Worm (Caenorhabditis elegans) whole organism, midembryonic: ENCODE data around the gene C56C10.9.

Experiments used
- T22C8.4 ChIP-seq: fragments of 200-800 bp; sonication (Bioruptor generic); IDR thresholded peaks from 2 replicates; pipeline ENCODE4 v1.3.6; 2022; ENCODE audit warnings: missing genetic modification characterization, missing compliant biosample characterization
- cog-1 ChIP-seq: sonication (generic microtip); optimal IDR thresholded peaks from 2 replicates; lab custom pipeline; 2016; ENCODE audit warnings: missing genetic modification characterization, missing compliant biosample characterization
- flt-1 ChIP-seq: fragments of 200-800 bp; sonication (Bioruptor generic); IDR thresholded peaks from 2 replicates; pipeline ENCODE4 v1.3.6; 2022; ENCODE audit warnings: missing genetic modification characterization, missing compliant biosample characterization
- klf-2 ChIP-seq: fragments of 200-800 bp; sonication (Bioruptor generic); conservative IDR thresholded peaks from 2 replicates; pipeline ENCODE4 v1.3.6; 2022; ENCODE audit warnings: missing genetic modification reagents, missing genetic modification characterization, missing compliant biosample characterization
- med-1 ChIP-seq: sonication (generic microtip); optimal IDR thresholded peaks from 2 replicates; lab custom pipeline; 2017; ENCODE audit warnings: missing genetic modification characterization, mild to moderate bottlenecking, missing compliant biosample characterization, antibody characterized with exemption, missing genetic modification reagents; ENCODE audit not compliant: insufficient read depth
- ref-1 ChIP-seq: fragments of 200-800 bp; sonication (Bioruptor generic); conservative IDR thresholded peaks from 2 replicates; pipeline ENCODE4 v1.3.6; 2022; ENCODE audit warnings: missing genetic modification reagents, missing genetic modification characterization, missing compliant biosample characterization
- tab-1 ChIP-seq: fragments of 200-800 bp; sonication (Bioruptor generic); IDR thresholded peaks from 2 replicates; pipeline ENCODE4 v1.3.6; 2022; ENCODE audit warnings: missing genetic modification characterization, missing compliant biosample characterization
- ztf-23 ChIP-seq: fragments of 200-800 bp; sonication (Bioruptor generic); IDR thresholded peaks from 2 replicates; pipeline ENCODE4 v1.3.6; 2022; ENCODE audit warnings: missing genetic modification reagents, missing genetic modification characterization, missing compliant biosample characterization
- ztf-29 ChIP-seq: fragments of 200-800 bp; sonication (Bioruptor generic); IDR thresholded peaks from 2 replicates; pipeline ENCODE4 v1.3.6; 2022; ENCODE audit warnings: missing genetic modification reagents, missing genetic modification characterization, missing compliant biosample characterization

C56C10.9 gene

ce11 chrII:6578378-6578777, 13.8 kb downstream of the C56C10.9 start, which contains the start of gene sra-31:
Gene sra-31 (minus strand): TSS chrII:6578478.
- TF ChIP-seq med-1 (GFP tag; lab: Kevin White, UChicago) (no peak), ztf-29 (no peak), ztf-23 (GFP tag; lab: Robert Waterston, UW) (no peak), cog-1 (tag; lab: Kevin White, UChicago) (no peak), ref-1 (GFP tag; lab: Robert Waterston, UW) (no peak), klf-2 (GFP tag; lab: Robert Waterston, UW) (no peak), T22C8.4 (GFP tag; lab: Robert Waterston, UW) (no peak), tab-1 (no peak)

DNA sequence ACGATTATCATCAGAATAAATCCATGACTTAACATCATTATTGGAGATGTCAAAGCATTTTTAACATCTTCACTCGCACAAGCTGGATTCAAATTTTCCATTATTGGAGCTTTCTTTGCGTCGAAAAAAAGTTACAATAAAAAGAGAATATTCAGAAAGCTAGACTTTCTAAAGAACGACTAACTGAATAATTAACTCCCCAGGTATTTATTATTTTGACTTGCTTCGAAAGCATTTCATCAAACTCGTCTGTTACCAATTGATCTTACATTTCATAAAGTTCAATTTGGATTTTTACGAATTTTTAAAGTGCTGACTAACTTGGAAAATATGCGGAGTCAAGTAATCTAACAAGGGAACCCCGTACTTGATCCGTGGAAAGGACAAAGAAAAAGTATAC, 16.5 kb downstream of the C56C10.9 start, which contains the start of gene sra-29:
Gene sra-29, minus strand, starts transcription at position 101 of the 400 bp plus-strand sequence.
- TF ChIP-seq ztf-23 (GFP tag; lab: Robert Waterston, UW) (no peak), ref-1 (GFP tag; lab: Robert Waterston, UW) (no peak), klf-2 (GFP tag; lab: Robert Waterston, UW) (no peak), cog-1 (tag; lab: Kevin White, UChicago) (no peak), T22C8.4 (GFP tag; lab: Robert Waterston, UW) (no peak), med-1 (GFP tag; lab: Kevin White, UChicago) (no peak), ztf-29 (no peak), flt-1 (GFP tag; lab: Robert Waterston, UW) (no peak)

DNA sequence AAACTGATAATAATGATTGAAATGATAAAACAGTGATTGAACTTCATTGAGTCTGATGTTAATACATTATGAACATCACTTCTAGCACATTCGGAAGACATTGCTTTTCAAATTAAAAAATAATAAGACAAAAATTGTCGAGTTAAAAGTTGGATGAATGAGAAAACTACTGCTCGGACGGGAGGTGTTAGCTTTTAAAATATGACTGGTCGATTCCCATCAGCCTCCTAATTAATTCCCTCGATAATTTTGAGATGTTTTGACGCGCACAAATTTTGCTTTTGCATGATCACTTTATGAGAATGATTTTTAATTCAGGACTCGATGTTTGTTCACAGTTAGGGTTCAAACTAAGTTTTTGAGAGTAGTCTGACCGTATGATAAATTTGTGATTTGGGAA, 18.5 kb downstream of the C56C10.9 start, which contains the start of gene sra-28:
Gene sra-28, minus strand, starts transcription at position 101 of the 400 bp plus-strand sequence.
- TF ChIP-seq med-1 (GFP tag; lab: Kevin White, UChicago) (no peak), ztf-29 (no peak), flt-1 (GFP tag; lab: Robert Waterston, UW) (no peak), cog-1 (tag; lab: Kevin White, UChicago) (no peak), ref-1 (GFP tag; lab: Robert Waterston, UW) (no peak), ztf-23 (GFP tag; lab: Robert Waterston, UW) (no peak), tab-1 (no peak), T22C8.4 (GFP tag; lab: Robert Waterston, UW) (no peak)

ce11 chrII:6568707-6569106, 23.4 kb downstream of the C56C10.9 start, which contains the start of gene sra-27:
Gene sra-27 (plus strand): TSS chrII:6569007.
- TF ChIP-seq klf-2 (GFP tag; lab: Robert Waterston, UW), result no peak
- no peak for TF ChIP-seq cog-1 (tag; lab: Kevin White, UChicago)
- no peak for TF ChIP-seq tab-1

DNA sequence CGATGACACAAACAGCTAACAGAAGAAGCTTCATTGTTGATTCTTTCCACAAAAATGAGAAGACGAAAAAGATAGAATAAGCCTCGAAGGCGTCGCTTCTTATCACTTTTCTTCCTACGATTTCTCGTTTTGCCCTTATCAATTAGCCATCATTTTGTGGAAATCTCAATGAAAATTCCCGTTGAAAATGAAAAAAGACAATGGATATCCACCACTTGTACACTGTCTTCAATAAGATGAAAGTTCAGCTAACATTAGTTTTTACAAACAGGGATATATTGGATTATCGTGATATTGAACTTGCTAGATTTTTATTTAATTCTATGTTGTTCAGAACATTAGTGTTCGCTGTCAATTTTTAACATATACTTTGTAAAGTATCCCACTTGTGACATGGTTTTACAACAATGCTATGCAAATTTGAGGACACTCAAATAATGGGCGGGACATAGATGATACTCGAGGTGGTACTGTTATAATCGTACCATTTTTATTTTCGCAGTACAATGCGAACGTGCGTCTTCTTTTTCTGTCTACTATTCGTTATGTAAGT, 25.4 kb downstream of the C56C10.9 start, which contains the start of the genes F18C5.5 and F18C5.9:
Gene F18C5.5, minus strand, starts transcription at position 101 of the 553 bp plus-strand sequence.
Gene F18C5.9, plus strand, starts transcription at position 503 of the 553 bp plus-strand sequence.
- TF ChIP-seq klf-2 (GFP tag; lab: Robert Waterston, UW), result no peak
- TF ChIP-seq tab-1, result no peak
- TF ChIP-seq cog-1 (tag; lab: Kevin White, UChicago), result no peak
- no peak for TF ChIP-seq T22C8.4 (GFP tag; lab: Robert Waterston, UW)
- no peak for TF ChIP-seq ref-1 (GFP tag; lab: Robert Waterston, UW)
- TF ChIP-seq ztf-29, result no peak
- TF ChIP-seq ztf-23 (GFP tag; lab: Robert Waterston, UW), result no peak
- no peak for TF ChIP-seq med-1 (GFP tag; lab: Kevin White, UChicago)
- no peak for TF ChIP-seq flt-1 (GFP tag; lab: Robert Waterston, UW)

ce11 chrII:6565077-6565476, 27.1 kb downstream of the C56C10.9 start, which contains the start of gene mpz-3:
Gene mpz-3 (minus strand): TSS chrII:6565396.
- TF ChIP-seq ztf-29, result peak; percentile 56; the same call in 1 of the 2 replicates
- TF ChIP-seq T22C8.4 (GFP tag; lab: Robert Waterston, UW), result peak; percentile 67; the same call in 1 of the 2 replicates
- peak; percentile 86 for TF ChIP-seq flt-1 (GFP tag; lab: Robert Waterston, UW)
- no peak; the same call in none of the 2 replicates for TF ChIP-seq klf-2 (GFP tag; lab: Robert Waterston, UW)
- TF ChIP-seq ref-1 (GFP tag; lab: Robert Waterston, UW), result peak; percentile 61
- TF ChIP-seq cog-1 (tag; lab: Kevin White, UChicago), result no peak
- peak; percentile 82; the same call in 1 of the 2 replicates for TF ChIP-seq tab-1
- TF ChIP-seq ztf-23 (GFP tag; lab: Robert Waterston, UW), result peak; percentile 80; the same call in 1 of the 2 replicates
- peak; percentile 66 for TF ChIP-seq med-1 (GFP tag; lab: Kevin White, UChicago)

- TF ChIP-seq flt-1 (GFP tag; lab: Robert Waterston, UW) (no peak), cog-1 (tag; lab: Kevin White, UChicago) (peak; percentile 13), ztf-23 (GFP tag; lab: Robert Waterston, UW) (no peak)
These were observed 28.9 kb downstream of the C56C10.9 start for ce11 chrII:6563238-6563637.

DNA sequence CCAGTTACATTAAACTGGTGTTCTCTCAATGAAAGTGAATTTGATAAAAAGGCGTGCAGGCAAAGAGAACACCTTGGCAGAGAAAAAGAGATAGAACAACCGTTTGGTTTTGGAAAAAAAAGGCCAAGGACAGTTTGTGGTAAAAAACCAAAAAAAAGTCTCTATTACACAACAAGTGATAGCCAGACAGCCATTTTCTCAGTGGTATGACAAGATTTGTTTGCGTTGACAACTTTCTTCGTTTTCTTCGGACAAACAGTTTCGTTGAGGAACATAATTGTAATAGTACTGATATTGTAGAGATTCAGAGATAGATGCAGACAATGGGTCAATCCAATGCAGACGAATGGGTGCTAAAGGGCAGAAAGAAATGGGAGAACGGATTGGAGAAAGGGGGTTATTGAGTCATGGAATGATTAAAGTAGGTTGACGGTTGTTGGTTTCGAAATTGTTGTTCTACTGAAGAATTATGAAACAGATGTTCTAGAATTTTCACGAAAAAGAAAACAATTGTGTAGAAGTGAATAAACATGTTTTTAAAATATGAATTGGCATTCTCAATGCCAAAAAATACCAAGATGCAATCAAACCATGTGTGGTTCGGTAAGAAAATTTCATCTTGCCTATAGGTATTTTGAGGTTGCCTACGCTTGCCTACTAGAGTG, 29.8 kb downstream of the C56C10.9 start:
- TF ChIP-seq flt-1 (GFP tag; lab: Robert Waterston, UW), result no peak
- 0 out of 2 replicates have a peak, but pooled peaks have one; percentile 50 for TF ChIP-seq ztf-23 (GFP tag; lab: Robert Waterston, UW)

DNA sequence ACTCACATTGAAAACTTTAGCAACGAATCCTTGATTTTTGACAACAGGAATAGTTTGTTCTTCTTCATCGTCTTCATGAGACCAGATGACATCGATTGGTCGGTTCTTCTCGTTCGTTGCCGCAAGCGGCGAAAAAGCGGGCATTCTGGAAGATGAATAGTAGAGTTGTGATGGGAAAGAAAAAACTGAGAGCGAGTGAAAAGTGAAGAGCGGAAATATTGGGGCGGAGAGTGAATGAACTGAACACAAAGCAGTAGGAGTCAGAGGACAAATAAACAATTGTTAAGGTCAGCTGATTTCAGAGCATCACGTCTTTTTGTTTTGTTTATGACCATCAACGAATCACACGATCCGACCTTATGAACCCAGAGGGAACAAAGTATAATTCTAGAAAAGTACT, 30.9 kb downstream of the C56C10.9 start, which contains the start of gene F18C5.10:
Gene F18C5.10, minus strand, starts transcription at position 145 of the 400 bp plus-strand sequence.
- TF ChIP-seq T22C8.4 (GFP tag; lab: Robert Waterston, UW) (no peak), ztf-23 (GFP tag; lab: Robert Waterston, UW) (no peak), klf-2 (GFP tag; lab: Robert Waterston, UW) (no peak), ztf-29 (no peak), ref-1 (GFP tag; lab: Robert Waterston, UW) (no peak), med-1 (GFP tag; lab: Kevin White, UChicago) (no peak), cog-1 (tag; lab: Kevin White, UChicago) (no peak), flt-1 (GFP tag; lab: Robert Waterston, UW) (no peak), tab-1 (no peak)
